Worm (Caenorhabditis elegans): Measurements from ENCODE around the gene H12C20.7.
A peak's percentile ranks its signal among the peaks of the same experiment; 100 is the strongest.

The H12C20.7 gene

ce11 chrV:11533365-11533949 is 39.3 kb downstream of the H12C20.7 start:
- no peak for TF ChIP-seq Y55F3AM.14 (GFP tag; optimal IDR thresholded peaks at IDR 0.05)
- TF ChIP-seq nhr-6 (tag; optimal IDR thresholded peaks at IDR 0.05): no peak
- TF ChIP-seq fos-1 (tag; optimal IDR thresholded peaks at IDR 0.05): no peak
- no peak for TF ChIP-seq peb-1 (tag; optimal IDR thresholded peaks at IDR 0.05)

- peak; percentile 33 for TF ChIP-seq fos-1 (tag; optimal IDR thresholded peaks at IDR 0.05)
- no peak for TF ChIP-seq snpc-4 (tag; optimal IDR thresholded peaks at IDR 0.05)
- TF ChIP-seq Y55F3AM.14 (GFP tag; optimal IDR thresholded peaks at IDR 0.05): peak; percentile 61
- peak; percentile 100 for TF ChIP-seq blmp-1 (tag; optimal IDR thresholded peaks at IDR 0.05; ENCODE audit: insufficient read depth)
- TF ChIP-seq nhr-21 (tag; optimal IDR thresholded peaks at IDR 0.05): peak; percentile 46
- TF ChIP-seq sem-4 (tag; optimal IDR thresholded peaks at IDR 0.05): peak; percentile 80
- TF ChIP-seq sma-9 (GFP tag; optimal IDR thresholded peaks at IDR 0.05): peak; percentile 87
- TF ChIP-seq sma-9 (tag; optimal IDR thresholded peaks at IDR 0.05): no peak
- peak; percentile 88 for TF ChIP-seq nhr-25 (tag; optimal IDR thresholded peaks at IDR 0.05)
- peak; percentile 67 for TF ChIP-seq nhr-129 (tag; optimal IDR thresholded peaks at IDR 0.05)
- TF ChIP-seq unc-39 (tag; optimal IDR thresholded peaks at IDR 0.05): no peak
- peak; percentile 62 for TF ChIP-seq egl-27 (tag; optimal IDR thresholded peaks at IDR 0.05)
- TF ChIP-seq sma-3 (GFP tag; optimal IDR thresholded peaks at IDR 0.05): peak; percentile 72
- no peak for TF ChIP-seq ZK546.5 (tag; optimal IDR thresholded peaks at IDR 0.05)
- TF ChIP-seq nhr-10 (tag; optimal IDR thresholded peaks at IDR 0.05): no peak
- no peak for TF ChIP-seq nhr-12 (tag; optimal IDR thresholded peaks at IDR 0.05)
- TF ChIP-seq mdl-1 (tag; optimal IDR thresholded peaks at IDR 0.05): no peak
- no peak for TF ChIP-seq ztf-11 (tag; optimal IDR thresholded peaks at IDR 0.05)
These were observed 39.8 kb downstream of the H12C20.7 start for ce11 chrV:11532964-11533363.

DNA sequence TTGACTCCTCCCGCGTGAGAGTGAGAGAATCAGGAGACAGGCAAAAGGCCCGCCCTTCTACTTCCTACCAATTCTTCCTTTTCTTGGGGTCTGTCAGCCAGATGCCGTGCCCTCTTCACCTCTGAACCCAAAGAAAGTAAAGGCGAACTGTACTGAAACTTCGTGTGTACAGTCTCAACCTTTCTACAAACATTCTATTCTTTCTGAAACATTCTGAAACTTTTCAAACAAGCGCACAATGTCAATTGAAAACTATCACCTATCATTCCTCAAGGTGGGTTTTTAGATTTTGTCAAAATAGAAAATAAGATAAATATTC is 40.3 kb downstream of the H12C20.7 start:
- peak; percentile 63 for TF ChIP-seq ama-1 (optimal IDR thresholded peaks at IDR 0.05)
- no peak for TF ChIP-seq nhr-237 (tag; optimal IDR thresholded peaks at IDR 0.05)

DNA sequence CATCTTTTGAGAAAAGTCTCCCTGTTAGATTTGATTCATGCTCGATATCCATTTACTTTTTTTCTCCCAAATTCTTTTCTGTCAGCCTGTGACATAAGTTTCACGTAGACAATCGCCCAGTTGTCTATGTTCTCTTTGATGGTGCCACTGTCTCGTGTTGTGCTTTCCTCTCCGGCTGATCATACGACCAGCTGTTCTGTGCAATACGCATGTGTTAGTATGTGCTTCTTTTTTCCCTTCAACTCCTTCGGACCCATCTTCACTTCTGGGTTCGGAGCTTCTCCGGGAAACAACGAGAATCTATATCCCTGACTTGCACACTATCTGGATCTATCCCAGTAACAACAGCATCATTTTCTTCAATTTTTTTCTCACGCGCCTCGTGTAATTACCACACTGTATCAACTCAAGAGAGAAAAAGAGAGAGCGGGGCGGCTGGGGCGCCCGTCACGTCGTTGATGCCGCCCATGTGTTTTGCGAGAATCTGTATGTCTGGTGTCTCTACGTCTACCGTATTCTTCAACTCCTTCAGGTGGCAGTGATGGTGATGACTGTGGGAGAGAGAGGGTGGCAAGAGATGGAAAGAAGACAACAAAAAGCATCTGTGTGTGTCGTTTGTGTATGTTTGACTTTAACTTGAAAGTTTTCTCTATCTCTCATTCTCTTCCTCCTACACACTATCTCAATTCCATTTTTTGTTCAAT is 40.8 kb downstream of the H12C20.7 start:
- peak; percentile 73 for TF ChIP-seq Y55F3AM.14 (GFP tag; optimal IDR thresholded peaks at IDR 0.05)
- TF ChIP-seq lin-13 (GFP tag; optimal IDR thresholded peaks at IDR 0.05): peak; percentile 76
- TF ChIP-seq ztf-4 (tag; optimal IDR thresholded peaks at IDR 0.05): peak; percentile 38
- peak; percentile 13 to 80 for TF ChIP-seq lsy-2 (tag; optimal IDR thresholded peaks at IDR 0.05)
- peak; percentile 91 for TF ChIP-seq sma-3 (GFP tag; optimal IDR thresholded peaks at IDR 0.05)
- peak; percentile 90 for TF ChIP-seq nhr-129 (tag; optimal IDR thresholded peaks at IDR 0.05)
- TF ChIP-seq fos-1 (tag; optimal IDR thresholded peaks at IDR 0.05): peak; percentile 94
- TF ChIP-seq lin-11 (tag; optimal IDR thresholded peaks at IDR 0.05): no peak
- TF ChIP-seq C34F6.9 (tag; optimal IDR thresholded peaks at IDR 0.05): peak; percentile 65
- TF ChIP-seq mbf-1 (tag; optimal IDR thresholded peaks at IDR 0.05): no peak
- peak; percentile 80 for TF ChIP-seq crh-2 (tag; optimal IDR thresholded peaks at IDR 0.05)
- no peak for TF ChIP-seq nhr-12 (tag; optimal IDR thresholded peaks at IDR 0.05)
- TF ChIP-seq egl-27 (tag; optimal IDR thresholded peaks at IDR 0.05): peak; percentile 77
- TF ChIP-seq R02D3.7 (tag; optimal IDR thresholded peaks at IDR 0.05): no peak
- TF ChIP-seq nhr-77 (tag; optimal IDR thresholded peaks at IDR 0.05): no peak
- TF ChIP-seq nhr-6 (tag; optimal IDR thresholded peaks at IDR 0.05): peak; percentile 73
- peak; percentile 55 for TF ChIP-seq gmeb-1 (tag; optimal IDR thresholded peaks at IDR 0.05)
- TF ChIP-seq alr-1 (tag; optimal IDR thresholded peaks at IDR 0.05): no peak
- TF ChIP-seq nhr-25 (tag; optimal IDR thresholded peaks at IDR 0.05): peak; percentile 95
- peak; percentile 82 for TF ChIP-seq sem-4 (tag; optimal IDR thresholded peaks at IDR 0.05)
- no peak for TF ChIP-seq lin-39 (tag; optimal IDR thresholded peaks at IDR 0.05)
- no peak for TF ChIP-seq elt-1 (tag; optimal IDR thresholded peaks at IDR 0.05)
- TF ChIP-seq mdl-1 (tag; optimal IDR thresholded peaks at IDR 0.05): peak; percentile 46 to 83
- peak; percentile 77 for TF ChIP-seq nhr-21 (tag; optimal IDR thresholded peaks at IDR 0.05)
- peak; percentile 96 for TF ChIP-seq blmp-1 (tag; optimal IDR thresholded peaks at IDR 0.05; ENCODE audit: insufficient read depth)
- no peak for TF ChIP-seq skn-1 (tag; optimal IDR thresholded peaks at IDR 0.05)
- peak; percentile 19 for TF ChIP-seq mab-5 (tag; optimal IDR thresholded peaks at IDR 0.05)
- peak; percentile 97 for TF ChIP-seq sma-9 (GFP tag; optimal IDR thresholded peaks at IDR 0.05)
- TF ChIP-seq sma-9 (tag; optimal IDR thresholded peaks at IDR 0.05): no peak
- peak; percentile 96 for TF ChIP-seq F13H6.1 (tag; optimal IDR thresholded peaks at IDR 0.05)
- no peak for TF ChIP-seq ZK546.5 (tag; optimal IDR thresholded peaks at IDR 0.05)
- no peak for TF ChIP-seq ztf-1 (GFP tag; conservative IDR thresholded peaks at IDR 0.05)
- no peak for TF ChIP-seq ceh-82 (tag; optimal IDR thresholded peaks at IDR 0.05)

All from whole organism, L2 larva.